Worm (Caenorhabditis elegans): ENCODE data around the gene tmem-132.
A peak's percentile ranks its signal among the peaks of the same experiment; 100 is the strongest.

The tmem-132 gene

DNA sequence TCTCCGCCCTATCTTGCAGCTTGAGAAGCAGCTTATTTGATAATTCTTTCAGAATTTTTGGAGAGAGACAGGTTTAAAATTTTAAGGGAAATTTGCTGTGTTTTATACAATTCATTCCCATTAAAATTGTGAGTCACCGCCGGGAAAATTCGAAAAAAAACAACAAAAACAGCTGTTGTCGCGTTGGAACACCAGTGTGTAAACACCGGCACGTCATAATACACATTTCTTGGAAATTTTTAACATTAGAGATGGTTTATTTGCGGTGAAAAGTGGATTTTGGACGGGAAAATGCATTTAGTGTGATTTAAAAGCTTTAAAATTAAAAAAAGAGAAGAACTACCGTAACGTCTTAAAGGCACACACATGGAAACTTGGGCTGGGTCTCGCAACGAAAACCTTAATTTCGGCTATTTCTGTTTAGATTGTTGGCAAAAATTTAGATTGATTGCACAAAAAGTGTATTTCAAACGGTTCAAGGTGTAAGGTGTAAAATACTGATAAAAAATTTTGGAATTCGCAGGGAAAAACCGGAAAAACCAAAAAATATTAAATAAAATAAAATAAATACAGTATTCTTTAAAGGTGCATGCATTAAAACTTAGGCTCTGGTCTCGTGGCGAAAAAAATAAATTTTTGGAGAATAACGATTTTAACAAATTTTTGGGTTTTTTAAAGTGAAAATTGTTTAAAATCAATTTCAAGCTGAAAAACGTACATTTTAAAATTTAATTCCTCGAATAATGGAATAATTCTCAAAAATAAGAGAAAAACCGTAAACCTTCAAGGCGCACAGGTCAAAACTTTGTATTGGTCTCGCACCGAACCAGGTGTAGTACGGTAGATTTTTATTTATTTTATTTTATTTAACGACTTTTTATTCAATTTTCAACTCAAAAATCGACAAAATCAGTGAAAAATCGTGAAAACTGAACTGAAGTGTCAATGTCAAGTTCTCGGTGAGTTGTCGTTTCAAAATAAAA is 9.1 kb upstream of the tmem-132 start, which contains the start of gene cosa-1 (continued):
- peak; percentile 26 for TF ChIP-seq snpc-1.3 (tag; optimal IDR thresholded peaks at IDR 0.05; ENCODE audit: insufficient read depth)
- no peak for TF ChIP-seq ceh-27 (GFP tag; optimal IDR thresholded peaks at IDR 0.05)
- TF ChIP-seq atf-7 (tag; optimal IDR thresholded peaks at IDR 0.05) = no peak
- no peak for TF ChIP-seq B0336.3 (GFP tag; IDR thresholded peaks at IDR 0.05)
- no peak for TF ChIP-seq mes-4 (tag; optimal IDR thresholded peaks at IDR 0.05)
- no peak for TF ChIP-seq sptf-2 (GFP tag; optimal IDR thresholded peaks at IDR 0.05)
- TF ChIP-seq aptf-2 (GFP tag; conservative IDR thresholded peaks at IDR 0.05) = no peak
- no peak for TF ChIP-seq madf-3 (GFP tag; IDR thresholded peaks at IDR 0.05)
- TF ChIP-seq F49E8.2 (tag; optimal IDR thresholded peaks at IDR 0.05; ENCODE audit: insufficient read depth) = no peak
- TF ChIP-seq rcor-1 (GFP tag; IDR thresholded peaks at IDR 0.05) = peak; percentile 9; the same call in 1 of the 2 replicates
- TF ChIP-seq snpc-3.4 (tag; optimal IDR thresholded peaks at IDR 0.05) = no peak
- no peak for TF ChIP-seq him-1 (tag; optimal IDR thresholded peaks at IDR 0.05)
- TF ChIP-seq F33H1.4 (GFP tag; IDR thresholded peaks at IDR 0.05) = peak; percentile 93
- TF ChIP-seq sdz-38 (tag; optimal IDR thresholded peaks at IDR 0.05) = no peak
- TF ChIP-seq F39B2.1 (GFP tag; IDR thresholded peaks at IDR 0.05) = no peak
- TF ChIP-seq C17E4.6 (GFP tag; IDR thresholded peaks at IDR 0.05) = no peak
- no peak for TF ChIP-seq rec-8 (tag; optimal IDR thresholded peaks at IDR 0.05)
- TF ChIP-seq ztf-22 (GFP tag; optimal IDR thresholded peaks at IDR 0.05) = no peak
- no peak for TF ChIP-seq F22D6.2 (tag; optimal IDR thresholded peaks at IDR 0.05)
- TF ChIP-seq egrh-3 (GFP tag; IDR thresholded peaks at IDR 0.05) = no peak
- no peak for TF ChIP-seq ceh-58 (GFP tag; IDR thresholded peaks at IDR 0.05)
- no peak; the same call in 1 of the 2 replicates for TF ChIP-seq hmg-1.2 (GFP tag; IDR thresholded peaks at IDR 0.05)
- no peak for TF ChIP-seq cebp-1 (GFP tag; IDR thresholded peaks at IDR 0.05)
- no peak for TF ChIP-seq cebp-1 (tag; optimal IDR thresholded peaks at IDR 0.05)
- no peak for TF ChIP-seq snpc-4 (GFP tag; optimal IDR thresholded peaks at IDR 0.05)
- peak in 1 of 4 experiments; percentile 39 for TF ChIP-seq snpc-4 (tag; optimal IDR thresholded peaks at IDR 0.05)
- TF ChIP-seq lsy-27 (tag; optimal IDR thresholded peaks at IDR 0.05; ENCODE audit: borderline replicate concordance, insufficient read depth) = no peak
- no peak for TF ChIP-seq dpl-1 (GFP tag; optimal IDR thresholded peaks at IDR 0.05)
- peak; percentile 91 for TF ChIP-seq madf-6 (GFP tag; IDR thresholded peaks at IDR 0.05)
- TF ChIP-seq F23B12.7 (tag; optimal IDR thresholded peaks at IDR 0.05; ENCODE audit: insufficient read depth) = no peak
- TF ChIP-seq lin-54 (GFP tag; optimal IDR thresholded peaks at IDR 0.05) = peak; percentile 38
- no peak for TF ChIP-seq Y53F4B.3 (GFP tag; IDR thresholded peaks at IDR 0.05)
- TF ChIP-seq efl-1 (GFP tag; optimal IDR thresholded peaks at IDR 0.05) = peak; percentile 37
- TF ChIP-seq tbx-9 (tag; optimal IDR thresholded peaks at IDR 0.05; ENCODE audit: borderline replicate concordance) = no peak
- no peak for TF ChIP-seq bed-2 (GFP tag; IDR thresholded peaks at IDR 0.05)
- TF ChIP-seq B0261.1 (tag; optimal IDR thresholded peaks at IDR 0.05) = no peak
- TF ChIP-seq mxl-1 (tag; optimal IDR thresholded peaks at IDR 0.05) = no peak
- TF ChIP-seq gei-17 (GFP tag; optimal IDR thresholded peaks at IDR 0.05) = no peak
- no peak for TF ChIP-seq ceh-79 (tag; optimal IDR thresholded peaks at IDR 0.05)
- TF ChIP-seq ztf-18 (tag; optimal IDR thresholded peaks at IDR 0.05) = no peak
- no peak for TF ChIP-seq F55B11.4 (tag; optimal IDR thresholded peaks at IDR 0.05; ENCODE audit: borderline replicate concordance, insufficient read depth)
- TF ChIP-seq F57A8.1 (GFP tag; optimal IDR thresholded peaks at IDR 0.05) = no peak
